Fruit fly (Drosophila melanogaster) whole organism, embryonic: ENCODE results near the gene RPA1.

ENCODE experiments used
- Adf1 ChIP-seq: fragments of 200-800 bp; sonication (Bioruptor generic); IDR thresholded peaks from 2 replicates; pipeline ENCODE4 v1.3.6; 2022; ENCODE audit warnings: missing biosample characterization, missing genetic modification characterization
- CG10959 ChIP-seq: fragments of 200-800 bp; sonication (Bioruptor generic); IDR thresholded peaks from 2 replicates; pipeline ENCODE4 v1.3.6; 2022; ENCODE audit warnings: missing biosample characterization, missing genetic modification characterization
- CG11695 ChIP-seq: fragments of 200-800 bp; sonication (Bioruptor generic); IDR thresholded peaks from 3 replicates; pipeline ENCODE4 v1.3.6; 2022; ENCODE audit warnings: missing biosample characterization, missing genetic modification characterization
- CG12219 ChIP-seq: fragments of 200-800 bp; sonication (Bioruptor generic); optimal IDR thresholded peaks from 3 replicates; lab custom pipeline; 2018; ENCODE audit warnings: missing biosample characterization, mild to moderate bottlenecking, missing genetic modification characterization
- CG13296 ChIP-seq: fragments of 200-800 bp; sonication (Bioruptor generic); optimal IDR thresholded peaks from 3 replicates; lab custom pipeline; 2018; ENCODE audit warnings: missing biosample characterization, mild to moderate bottlenecking, missing genetic modification characterization
- CG13894 ChIP-seq: fragments of 200-800 bp; sonication (Bioruptor generic); optimal IDR thresholded peaks from 3 replicates; lab custom pipeline; 2018; ENCODE audit warnings: missing biosample characterization, mild to moderate bottlenecking, missing genetic modification characterization, moderate library complexity
- CG14050 ChIP-seq: fragments of 200-800 bp; sonication (Bioruptor generic); IDR thresholded peaks from 3 replicates; pipeline ENCODE4 v1.3.6; 2022; ENCODE audit warnings: missing biosample characterization, missing genetic modification characterization
- CG1647 ChIP-seq: fragments of 200-800 bp; sonication (Bioruptor generic); optimal IDR thresholded peaks from 3 replicates; lab custom pipeline; 2016; ENCODE audit warnings: missing biosample characterization, missing genetic modification characterization
- CG17612 ChIP-seq: fragments of 200-800 bp; sonication (Bioruptor generic); IDR thresholded peaks from 2 replicates; pipeline ENCODE4 v1.3.6; 2022; ENCODE audit warnings: missing biosample characterization, missing genetic modification characterization
- CG2889 ChIP-seq: fragments of 200-800 bp; sonication (Bioruptor generic); IDR thresholded peaks from 3 replicates; pipeline ENCODE4 v1.3.6; 2022; ENCODE audit warnings: missing biosample characterization, missing genetic modification characterization
- CG34376 ChIP-seq: fragments of 200-800 bp; sonication (Bioruptor generic); optimal IDR thresholded peaks from 2 replicates; lab custom pipeline; 2018; ENCODE audit warnings: missing biosample characterization, mild to moderate bottlenecking, missing genetic modification characterization
- CG34422 ChIP-seq: fragments of 200-800 bp; sonication (Bioruptor generic); IDR thresholded peaks from 3 replicates; pipeline ENCODE4 v1.3.6; 2022; ENCODE audit warnings: missing biosample characterization, missing genetic modification characterization
- CG4282 ChIP-seq: fragments of 200-800 bp; sonication (Bioruptor generic); optimal IDR thresholded peaks from 2 replicates; lab custom pipeline; 2016; ENCODE audit warnings: missing biosample characterization, missing genetic modification characterization
- CG4854 ChIP-seq: fragments of 200-800 bp; sonication (Bioruptor generic); optimal IDR thresholded peaks from 2 replicates; lab custom pipeline; 2016; ENCODE audit warnings: missing biosample characterization, missing genetic modification characterization, inconsistent platforms
- CG6272 ChIP-seq: fragments of 200-800 bp; sonication (Bioruptor generic); IDR thresholded peaks from 2 replicates; pipeline ENCODE4 v1.3.6; 2022; ENCODE audit warnings: missing biosample characterization, missing genetic modification characterization
- CG6765 ChIP-seq: fragments of 200-800 bp; sonication (Bioruptor generic); optimal IDR thresholded peaks from 3 replicates; lab custom pipeline; 2017; ENCODE audit warnings: missing biosample characterization, mild to moderate bottlenecking, missing genetic modification characterization
- CG7745 ChIP-seq: fragments of 200-800 bp; sonication (Bioruptor generic); optimal IDR thresholded peaks from 2 replicates; lab custom pipeline; 2018; ENCODE audit warnings: missing biosample characterization, mild to moderate bottlenecking, missing genetic modification characterization, moderate library complexity
- CG8924 ChIP-seq: fragments of 200-800 bp; optimal IDR thresholded peaks from 3 replicates; lab custom pipeline; 2019; ENCODE audit warnings: missing biosample characterization, mild to moderate bottlenecking, missing genetic modification characterization, moderate library complexity
- CrebB ChIP-seq: fragments of 200-800 bp; sonication (Bioruptor generic); optimal IDR thresholded peaks from 3 replicates; lab custom pipeline; 2018; ENCODE audit warnings: missing biosample characterization, mild to moderate bottlenecking, missing genetic modification characterization
- D19B ChIP-seq: fragments of 200-800 bp; sonication (Bioruptor generic); optimal IDR thresholded peaks from 2 replicates; lab custom pipeline; 2017; ENCODE audit warnings: missing biosample characterization, mild to moderate bottlenecking, missing genetic modification characterization
- Dbx ChIP-seq: fragments of 200-800 bp; sonication (Bioruptor generic); IDR thresholded peaks from 3 replicates; pipeline ENCODE4 v1.3.6; 2022; ENCODE audit warnings: missing biosample characterization, missing genetic modification characterization
- Fer2 ChIP-seq: fragments of 200-800 bp; sonication (Bioruptor generic); optimal IDR thresholded peaks from 2 replicates; lab custom pipeline; 2018; ENCODE audit warnings: missing biosample characterization, mild to moderate bottlenecking, missing genetic modification characterization, moderate library complexity
- Hsf ChIP-seq: fragments of 200-800 bp; sonication (Bioruptor generic); optimal IDR thresholded peaks from 3 replicates; lab custom pipeline; 2016; ENCODE audit warnings: missing biosample characterization, missing genetic modification characterization
- Myb ChIP-seq: fragments of 200-800 bp; sonication (Bioruptor generic); optimal IDR thresholded peaks from 2 replicates; lab custom pipeline; 2016; ENCODE audit warnings: missing biosample characterization, missing genetic modification characterization
- Ssrp ChIP-seq: fragments of 200-800 bp; sonication (Bioruptor generic); optimal IDR thresholded peaks from 2 replicates; lab custom pipeline; 2018; ENCODE audit warnings: missing biosample characterization, mild to moderate bottlenecking, missing genetic modification characterization, moderate library complexity
- TFAM ChIP-seq: fragments of 200-800 bp; sonication (Bioruptor generic); optimal IDR thresholded peaks from 2 replicates; lab custom pipeline; 2017; ENCODE audit warnings: missing biosample characterization, missing genetic modification characterization, inconsistent platforms
- aop ChIP-seq: fragments of 200-800 bp; sonication (Bioruptor generic); IDR thresholded peaks from 2 replicates; pipeline ENCODE4 v1.3.6; 2022; ENCODE audit warnings: missing biosample characterization, missing genetic modification characterization
- bbx ChIP-seq: fragments of 200-800 bp; sonication (Bioruptor generic); IDR thresholded peaks from 2 replicates; pipeline ENCODE4 v1.3.6; 2022; ENCODE audit warnings: missing biosample characterization, missing genetic modification characterization; ENCODE audit not compliant: partially characterized antibody
- bcd ChIP-seq: fragments of 200-800 bp; sonication (Bioruptor generic); optimal IDR thresholded peaks from 2 replicates; lab custom pipeline; 2017; ENCODE audit warnings: missing biosample characterization, mild to moderate bottlenecking, missing genetic modification characterization
- bsh ChIP-seq, 2 experiments: fragments of 200-800 bp; sonication (Bioruptor generic); optimal IDR thresholded peaks; 2 replicates each; lab custom pipeline; 2017 to 2018; ENCODE audit warnings: mild to moderate bottlenecking in 2 of 2, missing biosample characterization in 2 of 2, missing genetic modification characterization in 2 of 2, moderate library complexity in 1 of 2
- cas ChIP-seq: fragments of 200-800 bp; sonication (Bioruptor generic); IDR thresholded peaks from 2 replicates; pipeline ENCODE4 v1.3.6; 2022; ENCODE audit warnings: missing biosample characterization, missing genetic modification characterization
- chif ChIP-seq, 2 experiments: fragments of 200-800 bp; sonication (Bioruptor generic); optimal IDR thresholded peaks; 3 replicates each; lab custom pipeline; 2016; ENCODE audit warnings: missing biosample characterization in 2 of 2, missing genetic modification characterization in 2 of 2
- dimm ChIP-seq: fragments of 200-800 bp; sonication (Bioruptor generic); IDR thresholded peaks from 2 replicates; pipeline ENCODE4 v1.3.6; 2022; ENCODE audit warnings: missing biosample characterization, missing genetic modification characterization
- dmrt99B ChIP-seq: fragments of 200-800 bp; sonication (Bioruptor generic); optimal IDR thresholded peaks from 2 replicates; lab custom pipeline; 2018; ENCODE audit warnings: missing biosample characterization, mild to moderate bottlenecking, missing genetic modification characterization, moderate library complexity
- dysf ChIP-seq: fragments of 200-800 bp; sonication (Bioruptor generic); IDR thresholded peaks from 3 replicates; pipeline ENCODE4 v1.3.6; 2022; ENCODE audit warnings: missing biosample characterization, missing genetic modification characterization
- emc ChIP-seq: fragments of 200-800 bp; sonication (Bioruptor generic); optimal IDR thresholded peaks from 2 replicates; lab custom pipeline; 2016; ENCODE audit warnings: missing biosample characterization, missing genetic modification characterization
- ems ChIP-seq: fragments of 200-800 bp; sonication (Bioruptor generic); optimal IDR thresholded peaks from 3 replicates; lab custom pipeline; 2016; ENCODE audit warnings: missing biosample characterization, missing genetic modification characterization
- en ChIP-seq: fragments of 200-800 bp; sonication (Bioruptor generic); optimal IDR thresholded peaks from 2 replicates; lab custom pipeline; 2016; ENCODE audit warnings: missing biosample characterization, missing genetic modification characterization
- gsb ChIP-seq: fragments of 200-800 bp; sonication (Bioruptor generic); IDR thresholded peaks from 2 replicates; pipeline ENCODE4 v1.3.6; 2022; ENCODE audit warnings: missing biosample characterization, missing genetic modification characterization
- h ChIP-seq: fragments of >200 bp; optimal IDR thresholded peaks from 2 replicates; lab custom pipeline; 2017
- jigr1 ChIP-seq: fragments of 200-800 bp; sonication (Bioruptor generic); IDR thresholded peaks from 3 replicates; pipeline ENCODE4 v1.3.6; 2022; ENCODE audit warnings: missing biosample characterization, missing genetic modification characterization
- lbe ChIP-seq: fragments of 200-800 bp; sonication (Bioruptor generic); optimal IDR thresholded peaks from 2 replicates; lab custom pipeline; 2016; ENCODE audit warnings: missing biosample characterization, mild to moderate bottlenecking, missing genetic modification characterization
- mam ChIP-seq: fragments of 200-800 bp; sonication (Bioruptor generic); optimal IDR thresholded peaks from 3 replicates; lab custom pipeline; 2016; ENCODE audit warnings: missing biosample characterization, missing genetic modification characterization
- oc ChIP-seq: fragments of 200-800 bp; sonication (Bioruptor generic); optimal IDR thresholded peaks from 2 replicates; lab custom pipeline; 2018; ENCODE audit warnings: missing biosample characterization, mild to moderate bottlenecking, missing genetic modification characterization, moderate library complexity
- peb ChIP-seq: fragments of 200-800 bp; sonication (Bioruptor generic); IDR thresholded peaks from 2 replicates; pipeline ENCODE4 v1.3.6; 2022; ENCODE audit warnings: missing biosample characterization, missing genetic modification characterization
- pfk ChIP-seq: fragments of 200-800 bp; sonication (Bioruptor generic); optimal IDR thresholded peaks from 2 replicates; lab custom pipeline; 2018; ENCODE audit warnings: missing biosample characterization, mild to moderate bottlenecking, missing genetic modification characterization, moderate library complexity
- pnt ChIP-seq: fragments of 200-800 bp; sonication (Bioruptor generic); optimal IDR thresholded peaks from 3 replicates; lab custom pipeline; 2016; ENCODE audit warnings: missing biosample characterization, missing genetic modification characterization
- sqz ChIP-seq: fragments of 200-800 bp; sonication (Bioruptor generic); optimal IDR thresholded peaks from 3 replicates; lab custom pipeline; 2018; ENCODE audit warnings: missing biosample characterization, mild to moderate bottlenecking, missing genetic modification characterization
- trem ChIP-seq: fragments of 200-800 bp; optimal IDR thresholded peaks from 3 replicates; lab custom pipeline; 2019; ENCODE audit warnings: missing biosample characterization, mild to moderate bottlenecking, missing genetic modification characterization, moderate library complexity
- usp ChIP-seq: fragments of >200 bp; optimal IDR thresholded peaks from 2 replicates; lab custom pipeline; 2017; ENCODE audit warnings: missing biosample characterization, missing genetic modification characterization
- vfl ChIP-seq: fragments of 200-800 bp; sonication (Bioruptor generic); optimal IDR thresholded peaks from 2 replicates; lab custom pipeline; 2016; ENCODE audit warnings: missing biosample characterization, missing genetic modification characterization
- zfh2 ChIP-seq: fragments of 200-800 bp; sonication (Bioruptor generic); optimal IDR thresholded peaks from 2 replicates; lab custom pipeline; 2016; ENCODE audit warnings: missing biosample characterization, missing genetic modification characterization

RPA1 gene

DNA sequence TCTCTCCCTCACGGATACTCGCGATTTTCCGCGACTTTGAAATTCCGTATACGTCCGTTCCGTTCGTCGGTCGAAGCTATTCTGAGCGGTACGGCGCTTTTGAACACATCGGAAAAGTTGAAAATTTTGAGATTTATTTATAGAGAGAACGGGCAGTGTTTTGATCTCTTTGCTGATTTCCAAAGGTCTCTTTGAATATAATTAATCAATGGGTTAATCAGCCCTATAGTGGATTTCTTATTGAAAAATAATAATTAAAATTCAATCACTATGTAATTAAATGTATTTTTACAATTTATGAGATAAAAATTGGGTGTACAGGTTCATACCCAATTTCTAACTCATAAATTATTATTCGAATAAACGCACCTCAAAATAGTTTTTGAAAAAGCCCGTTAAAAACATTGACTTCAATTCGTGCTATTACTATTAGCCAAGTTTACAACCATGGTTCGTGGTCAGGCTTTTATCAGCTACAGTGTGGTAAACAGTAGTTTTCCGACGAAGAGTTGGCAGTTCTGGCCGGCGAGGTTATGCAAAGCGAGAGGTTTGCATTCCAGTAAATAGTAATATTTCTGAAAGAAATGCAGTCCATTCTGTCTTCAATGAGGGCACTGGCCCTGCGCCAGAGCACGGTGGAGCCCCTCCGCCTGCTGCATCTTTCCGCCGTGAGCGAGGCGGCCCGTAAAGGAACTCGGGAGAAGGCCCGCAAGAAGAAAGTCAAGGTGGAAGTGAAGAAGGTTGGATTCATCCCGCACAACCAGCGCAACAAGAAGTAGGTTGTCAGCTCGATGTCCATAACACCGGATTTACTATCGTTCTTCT lies 36.9 kb upstream of the RPA1 start, which contains the start of the genes CG9626 and mRpL1 (continued):
- TF ChIP-seq CG13296 (GFP tag; lab: Kevin White, UChicago) (no peak), CG10959 (GFP tag; lab: Robert Waterston, UW) (no peak), peb (no peak), CG12219 (no peak), bbx (GFP tag; lab: Robert Waterston, UW) (peak; percentile 47), emc (GFP tag; lab: Kevin White, UChicago) (no peak), dysf (GFP tag; lab: Robert Waterston, UW) (no peak), CG8924 (tag; lab: Kevin White, UChicago) (no peak), CG34376 (GFP tag; lab: Kevin White, UChicago) (no peak), CG11695 (GFP tag; lab: Robert Waterston, UW) (no peak), CG4854 (GFP tag; lab: Kevin White, UChicago) (no peak), dimm (GFP tag; lab: Robert Waterston, UW) (no peak), zfh2 (GFP tag; lab: Kevin White, UChicago) (peak; percentile 47), Ssrp (tag; lab: Kevin White, UChicago) (no peak), gsb (GFP tag; lab: Robert Waterston, UW) (no peak), Hsf (peak; percentile 27), sqz (GFP tag; lab: Kevin White, UChicago) (no peak), CG1647 (GFP tag; lab: Kevin White, UChicago) (no peak), dmrt99B (no peak), chif (GFP tag; optimal IDR thresholded peaks at IDR 0.05; lab: Kevin White, UChicago) (peak in 1 of 2 experiments; percentile 29), bcd (GFP tag; lab: Kevin White, UChicago) (no peak), Dbx (GFP tag; lab: Robert Waterston, UW) (no peak), bsh (GFP tag; optimal IDR thresholded peaks at IDR 0.05; lab: Kevin White, UChicago) (no peak), Adf1 (GFP tag; lab: Robert Waterston, UW) (no peak), D19B (GFP tag; lab: Kevin White, UChicago) (no peak), Fer2 (tag; lab: Kevin White, UChicago) (no peak), jigr1 (GFP tag; lab: Robert Waterston, UW) (no peak), h (lab: Kevin White, UChicago) (no peak), CrebB (peak; percentile 19), pnt (GFP tag; lab: Kevin White, UChicago) (no peak), en (GFP tag; lab: Kevin White, UChicago) (no peak), usp (GFP tag; lab: Kevin White, UChicago) (no peak), CG14050 (no peak), ems (GFP tag; lab: Kevin White, UChicago) (no peak), vfl (GFP tag; lab: Kevin White, UChicago) (peak; percentile 43), TFAM (GFP tag; lab: Kevin White, UChicago) (no peak), CG13894 (tag; lab: Kevin White, UChicago) (no peak), Myb (GFP tag; lab: Kevin White, UChicago) (peak; percentile 99), CG7745 (tag; lab: Kevin White, UChicago) (no peak), CG4282 (GFP tag; lab: Kevin White, UChicago) (no peak), trem (tag; lab: Kevin White, UChicago) (peak; percentile 100), CG6272 (GFP tag; lab: Robert Waterston, UW) (no peak), oc (tag; lab: Kevin White, UChicago) (no peak), pfk (GFP tag; lab: Kevin White, UChicago) (no peak), CG2889 (GFP tag; lab: Robert Waterston, UW) (no peak), CG17612 (GFP tag; lab: Robert Waterston, UW) (no peak), mam (GFP tag; lab: Kevin White, UChicago) (peak; percentile 34), CG6765 (GFP tag; lab: Kevin White, UChicago) (no peak), aop (GFP tag; lab: Robert Waterston, UW) (no peak), lbe (no peak), cas (no peak), CG34422 (GFP tag; lab: Robert Waterston, UW) (no peak)
